Fruit fly (Drosophila melanogaster): ENCODE data around the gene CG3281.

- TF ChIP-seq CG34406 (GFP tag; optimal IDR thresholded peaks at IDR 0.05) (no peak), net (GFP tag; optimal IDR thresholded peaks at IDR 0.05) (peak; percentile 36), CG8632 (GFP tag; optimal IDR thresholded peaks at IDR 0.05) (no peak), Met (GFP tag; optimal IDR thresholded peaks at IDR 0.05) (peak; percentile 15), CG6854 (GFP tag; optimal IDR thresholded peaks at IDR 0.05) (no peak), Hr39 (GFP tag; optimal IDR thresholded peaks at IDR 0.05) (no peak), cyc (GFP tag; optimal IDR thresholded peaks at IDR 0.05) (no peak), dac (GFP tag; optimal IDR thresholded peaks at IDR 0.05) (no peak), CG11294 (GFP tag; IDR thresholded peaks at IDR 0.05) (no peak), OdsH (GFP tag; optimal IDR thresholded peaks at IDR 0.05) (peak; percentile 49), CG9139 (GFP tag; optimal IDR thresholded peaks at IDR 0.05) (no peak), Sox102F (GFP tag; optimal IDR thresholded peaks at IDR 0.05) (no peak)
Measured at dm6 chr3R:11969217-11969616, 6.6 kb upstream of the CG3281 start.
